Worm (Caenorhabditis elegans): ENCODE data around the gene spp-1.

Gene spp-1

DNA sequence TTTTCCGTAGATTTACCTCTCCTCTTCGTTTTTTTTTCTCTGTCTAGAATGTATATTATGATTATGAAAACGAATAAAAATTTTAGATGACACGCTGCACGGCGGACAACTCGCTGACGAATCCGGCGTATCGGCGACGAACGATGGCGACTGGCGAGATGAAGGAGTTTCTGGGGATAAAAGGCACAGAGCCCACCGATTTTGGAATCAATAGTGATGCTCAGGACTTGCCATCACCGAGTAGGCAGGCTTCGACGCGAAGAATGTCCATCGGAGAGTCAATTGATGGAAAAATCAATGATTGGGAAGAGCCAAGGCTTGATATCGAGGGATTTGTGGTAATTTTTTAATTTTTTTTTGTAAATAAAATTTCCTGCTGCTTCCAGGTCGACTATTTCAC is 20.4 kb downstream of the spp-1 start, which contains the start of gene ced-9:
Gene ced-9 (plus strand): TSS at position 87 of the 400 bp plus-strand sequence.
- no peak for TF ChIP-seq F13H6.1 (tag; optimal IDR thresholded peaks at IDR 0.05)
- no peak for TF ChIP-seq sma-3 (GFP tag; optimal IDR thresholded peaks at IDR 0.05)
- TF ChIP-seq nhr-129 (tag; optimal IDR thresholded peaks at IDR 0.05), result no peak
- TF ChIP-seq aly-2 (tag; optimal IDR thresholded peaks at IDR 0.05), result no peak
- no peak for TF ChIP-seq gmeb-1 (tag; optimal IDR thresholded peaks at IDR 0.05)
- TF ChIP-seq nhr-21 (tag; optimal IDR thresholded peaks at IDR 0.05), result no peak
- no peak for TF ChIP-seq lin-39 (tag; optimal IDR thresholded peaks at IDR 0.05)
- TF ChIP-seq nhr-11 (tag; optimal IDR thresholded peaks at IDR 0.05), result no peak
- TF ChIP-seq ztf-11 (tag; optimal IDR thresholded peaks at IDR 0.05), result no peak
- no peak for TF ChIP-seq unc-55 (GFP tag; optimal IDR thresholded peaks at IDR 0.05)

DNA sequence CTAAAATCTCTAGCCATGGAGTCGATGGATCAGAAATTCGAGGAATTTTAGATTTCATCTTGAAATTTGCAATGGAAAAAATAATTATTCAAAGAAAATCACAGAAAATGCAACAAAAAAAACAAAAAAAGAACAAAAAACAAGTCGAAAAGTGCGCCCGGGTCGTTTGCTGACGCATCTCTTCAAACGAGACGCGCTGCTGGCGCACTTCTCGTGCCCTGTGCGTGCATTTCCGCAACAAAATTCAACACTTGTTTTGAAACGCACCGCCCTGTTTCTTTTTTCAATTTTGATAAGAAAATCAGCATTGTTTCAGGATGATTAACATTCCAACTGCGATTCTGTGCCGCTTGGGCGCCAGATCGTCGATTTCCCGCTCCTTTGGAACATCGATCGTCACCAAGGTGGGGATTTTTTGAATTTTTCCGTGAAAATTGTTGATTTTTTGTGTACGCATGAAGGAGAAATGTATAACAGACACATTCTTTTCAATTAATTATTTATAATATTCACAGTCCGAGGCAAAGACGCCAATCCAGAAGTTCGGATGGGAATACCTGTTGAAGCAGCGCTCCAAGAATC is 21.4 kb downstream of the spp-1 start, which contains the start of the genes jmjd-4 and mev-1:
Gene jmjd-4 (minus strand): TSS at position 58 of the 582 bp plus-strand sequence.
Gene mev-1 (plus strand): TSS at position 317 of the 582 bp plus-strand sequence.
- TF ChIP-seq nhr-25 (tag; optimal IDR thresholded peaks at IDR 0.05) (peak; percentile 80), lin-39 (tag; optimal IDR thresholded peaks at IDR 0.05) (no peak), lin-11 (tag; optimal IDR thresholded peaks at IDR 0.05) (peak; percentile 85), ztf-1 (GFP tag; conservative IDR thresholded peaks at IDR 0.05) (no peak), aly-2 (tag; optimal IDR thresholded peaks at IDR 0.05) (peak; percentile 33), ztf-4 (tag; optimal IDR thresholded peaks at IDR 0.05) (peak; percentile 44), snpc-4 (tag; optimal IDR thresholded peaks at IDR 0.05) (peak; percentile 63), ceh-82 (tag; optimal IDR thresholded peaks at IDR 0.05) (no peak), mbf-1 (tag; optimal IDR thresholded peaks at IDR 0.05) (no peak), F13H6.1 (tag; optimal IDR thresholded peaks at IDR 0.05) (peak; percentile 84), fos-1 (tag; optimal IDR thresholded peaks at IDR 0.05) (peak; percentile 91), sem-4 (tag; optimal IDR thresholded peaks at IDR 0.05) (peak; percentile 19), elt-1 (tag; optimal IDR thresholded peaks at IDR 0.05) (no peak), blmp-1 (tag; optimal IDR thresholded peaks at IDR 0.05; ENCODE audit: insufficient read depth) (peak; percentile 31), nhr-237 (tag; optimal IDR thresholded peaks at IDR 0.05) (no peak), nhr-6 (tag; optimal IDR thresholded peaks at IDR 0.05) (peak; percentile 24), egl-27 (tag; optimal IDR thresholded peaks at IDR 0.05) (peak; percentile 77), nhr-12 (tag; optimal IDR thresholded peaks at IDR 0.05) (no peak), nhr-11 (tag; optimal IDR thresholded peaks at IDR 0.05) (no peak), nhr-23 (tag; optimal IDR thresholded peaks at IDR 0.05) (no peak), ama-1 (optimal IDR thresholded peaks at IDR 0.05) (no peak), sma-3 (GFP tag; optimal IDR thresholded peaks at IDR 0.05) (peak; percentile 82), alr-1 (tag; optimal IDR thresholded peaks at IDR 0.05) (no peak), mab-5 (tag; optimal IDR thresholded peaks at IDR 0.05) (peak; percentile 63), unc-55 (GFP tag; optimal IDR thresholded peaks at IDR 0.05) (peak; percentile 87), Y55F3AM.14 (GFP tag; optimal IDR thresholded peaks at IDR 0.05) (peak; percentile 11), gmeb-1 (tag; optimal IDR thresholded peaks at IDR 0.05) (peak; percentile 90), C34F6.9 (tag; optimal IDR thresholded peaks at IDR 0.05) (peak; percentile 95), dmd-4 (tag; optimal IDR thresholded peaks at IDR 0.05) (no peak), nhr-77 (tag; optimal IDR thresholded peaks at IDR 0.05) (peak; percentile 32), lin-13 (GFP tag; optimal IDR thresholded peaks at IDR 0.05) (peak; percentile 78), ZK546.5 (tag; optimal IDR thresholded peaks at IDR 0.05) (peak; percentile 36), mdl-1 (tag; optimal IDR thresholded peaks at IDR 0.05) (peak in 1 of 2 experiments; percentile 46), unc-62 (GFP tag; optimal IDR thresholded peaks at IDR 0.05) (no peak), lsy-2 (tag; optimal IDR thresholded peaks at IDR 0.05) (peak; percentile 89 to 94), zag-1 (tag; optimal IDR thresholded peaks at IDR 0.05) (peak; percentile 39), skn-1 (tag; optimal IDR thresholded peaks at IDR 0.05) (no peak), ceh-16 (tag; optimal IDR thresholded peaks at IDR 0.05) (peak; percentile 19), elt-3 (tag; optimal IDR thresholded peaks at IDR 0.05) (no peak), unc-39 (tag; optimal IDR thresholded peaks at IDR 0.05) (no peak), peb-1 (tag; optimal IDR thresholded peaks at IDR 0.05) (no peak), sma-9 (GFP tag; optimal IDR thresholded peaks at IDR 0.05) (peak; percentile 79), sma-9 (tag; optimal IDR thresholded peaks at IDR 0.05) (no peak), R02D3.7 (tag; optimal IDR thresholded peaks at IDR 0.05) (peak; percentile 49), nhr-129 (tag; optimal IDR thresholded peaks at IDR 0.05) (peak; percentile 77), nhr-10 (tag; optimal IDR thresholded peaks at IDR 0.05) (peak; percentile 52), nhr-21 (tag; optimal IDR thresholded peaks at IDR 0.05) (peak; percentile 77), ztf-11 (tag; optimal IDR thresholded peaks at IDR 0.05) (no peak), crh-2 (tag; optimal IDR thresholded peaks at IDR 0.05) (peak; percentile 87)

All from whole organism, L2 larva.